Fruit fly (Drosophila melanogaster) whole organism, embryonic: ENCODE data around the gene red.

Source experiments
- Asciz ChIP-seq: fragments of 200-800 bp; sonication (Bioruptor generic); optimal IDR thresholded peaks from 2 replicates; lab custom pipeline; 2017; ENCODE audit warnings: missing biosample characterization, mild to moderate bottlenecking, missing genetic modification characterization, missing genetic modification reagents
- Atf6 ChIP-seq: fragments of 200-800 bp; sonication (Bioruptor generic); IDR thresholded peaks from 2 replicates; pipeline ENCODE4 v1.3.6; 2022; ENCODE audit warnings: missing biosample characterization, missing genetic modification characterization
- CG11247 ChIP-seq: fragments of 200-800 bp; sonication (Bioruptor generic); IDR thresholded peaks from 2 replicates; pipeline ENCODE4 v1.3.6; 2022; ENCODE audit warnings: missing biosample characterization, missing genetic modification characterization
- CG12299 ChIP-seq: fragments of 200-800 bp; sonication (Bioruptor generic); optimal IDR thresholded peaks from 2 replicates; lab custom pipeline; 2018; ENCODE audit warnings: missing biosample characterization, mild to moderate bottlenecking, missing genetic modification characterization
- CG14014 ChIP-seq: fragments of 200-800 bp; sonication (Bioruptor generic); IDR thresholded peaks from 2 replicates; pipeline ENCODE4 v1.3.6; 2022; ENCODE audit warnings: missing biosample characterization, missing genetic modification characterization
- CG15011 ChIP-seq: fragments of 200-800 bp; sonication (Bioruptor generic); optimal IDR thresholded peaks from 3 replicates; lab custom pipeline; 2018; ENCODE audit warnings: missing biosample characterization, mild to moderate bottlenecking, missing genetic modification characterization
- CG15479 ChIP-seq: fragments of 200-800 bp; sonication (Bioruptor generic); optimal IDR thresholded peaks from 3 replicates; lab custom pipeline; 2019; ENCODE audit warnings: missing biosample characterization, mild to moderate bottlenecking, missing genetic modification characterization, moderate library complexity
- CG1832 ChIP-seq: fragments of 200-800 bp; sonication (Bioruptor generic); optimal IDR thresholded peaks from 2 replicates; lab custom pipeline; 2017; ENCODE audit warnings: missing biosample characterization, mild to moderate bottlenecking, missing genetic modification characterization, inconsistent platforms
- CG18599 ChIP-seq: fragments of 200-800 bp; sonication (Bioruptor generic); optimal IDR thresholded peaks from 3 replicates; lab custom pipeline; 2017; ENCODE audit warnings: missing biosample characterization, missing genetic modification characterization, mild to moderate bottlenecking, moderate library complexity, missing genetic modification reagents
- CG2202 ChIP-seq: fragments of 200-800 bp; sonication (Bioruptor generic); optimal IDR thresholded peaks from 2 replicates; lab custom pipeline; 2018; ENCODE audit warnings: missing biosample characterization, mild to moderate bottlenecking, missing genetic modification characterization
- CG2712 ChIP-seq: fragments of 200-800 bp; optimal IDR thresholded peaks from 3 replicates; lab custom pipeline; 2019; ENCODE audit warnings: missing biosample characterization, mild to moderate bottlenecking, missing genetic modification characterization, moderate library complexity
- CG30403 ChIP-seq: fragments of 200-800 bp; sonication (Bioruptor generic); optimal IDR thresholded peaks from 3 replicates; lab custom pipeline; 2016; ENCODE audit warnings: missing biosample characterization, missing genetic modification characterization
- CG31365 ChIP-seq: fragments of 200-800 bp; sonication (Bioruptor generic); optimal IDR thresholded peaks from 2 replicates; lab custom pipeline; 2018; ENCODE audit warnings: missing biosample characterization, mild to moderate bottlenecking, missing genetic modification characterization
- CG32772 ChIP-seq: fragments of 200-800 bp; sonication (Bioruptor generic); IDR thresholded peaks from 2 replicates; pipeline ENCODE4 v1.3.6; 2022; ENCODE audit warnings: missing biosample characterization, missing genetic modification characterization
- CG33213 ChIP-seq: fragments of 200-800 bp; sonication (Bioruptor generic); optimal IDR thresholded peaks from 3 replicates; lab custom pipeline; 2016; ENCODE audit warnings: missing biosample characterization, missing genetic modification characterization
- CG34224 ChIP-seq: fragments of 200-800 bp; sonication (Bioruptor generic); IDR thresholded peaks from 3 replicates; pipeline ENCODE4 v1.3.6; 2022; ENCODE audit warnings: missing biosample characterization, missing genetic modification characterization; ENCODE audit not compliant: partially characterized antibody
- CG4328 ChIP-seq: fragments of 200-800 bp; sonication (Bioruptor generic); optimal IDR thresholded peaks from 3 replicates; lab custom pipeline; 2017; ENCODE audit warnings: missing biosample characterization, missing genetic modification reagents, missing genetic modification characterization
- CG4854 ChIP-seq: fragments of 200-800 bp; sonication (Bioruptor generic); optimal IDR thresholded peaks from 2 replicates; lab custom pipeline; 2016; ENCODE audit warnings: missing biosample characterization, missing genetic modification characterization, inconsistent platforms
- CG6813 ChIP-seq: fragments of 200-800 bp; sonication (Bioruptor generic); optimal IDR thresholded peaks from 2 replicates; lab custom pipeline; 2017; ENCODE audit warnings: missing biosample characterization, missing genetic modification characterization, mild to moderate bottlenecking, moderate library complexity, missing genetic modification reagents
- CG7745 ChIP-seq: fragments of 200-800 bp; sonication (Bioruptor generic); optimal IDR thresholded peaks from 2 replicates; lab custom pipeline; 2018; ENCODE audit warnings: missing biosample characterization, mild to moderate bottlenecking, missing genetic modification characterization, moderate library complexity
- CG9215 ChIP-seq: fragments of 200-800 bp; sonication (Bioruptor generic); IDR thresholded peaks from 2 replicates; pipeline ENCODE4 v1.3.6; 2022; ENCODE audit warnings: missing biosample characterization, missing genetic modification characterization
- CG9609 ChIP-seq: fragments of 200-800 bp; sonication (Bioruptor generic); optimal IDR thresholded peaks from 3 replicates; lab custom pipeline; 2016; ENCODE audit warnings: missing biosample characterization, missing genetic modification characterization
- CG9932 ChIP-seq: fragments of 200-800 bp; sonication (Bioruptor generic); IDR thresholded peaks from 2 replicates; pipeline ENCODE4 v1.3.6; 2022; ENCODE audit warnings: missing biosample characterization, missing genetic modification characterization
- CHES-1-like ChIP-seq: fragments of 200-800 bp; sonication (Bioruptor generic); optimal IDR thresholded peaks from 2 replicates; lab custom pipeline; 2016; ENCODE audit warnings: missing biosample characterization, missing genetic modification characterization
- CrebB ChIP-seq: fragments of 200-800 bp; sonication (Bioruptor generic); optimal IDR thresholded peaks from 3 replicates; lab custom pipeline; 2018; ENCODE audit warnings: missing biosample characterization, mild to moderate bottlenecking, missing genetic modification characterization
- Doc2 ChIP-seq: fragments of 200-800 bp; sonication (Bioruptor generic); IDR thresholded peaks from 2 replicates; pipeline ENCODE4 v1.3.6; 2022; ENCODE audit warnings: missing biosample characterization, missing genetic modification characterization
- Hey ChIP-seq: fragments of 200-800 bp; sonication (Bioruptor generic); optimal IDR thresholded peaks from 3 replicates; lab custom pipeline; 2018; ENCODE audit warnings: missing biosample characterization, mild to moderate bottlenecking, missing genetic modification characterization
- Hsf ChIP-seq: fragments of 200-800 bp; sonication (Bioruptor generic); optimal IDR thresholded peaks from 3 replicates; lab custom pipeline; 2016; ENCODE audit warnings: missing biosample characterization, missing genetic modification characterization
- NK7.1 ChIP-seq: fragments of 200-800 bp; sonication (Bioruptor generic); optimal IDR thresholded peaks from 3 replicates; lab custom pipeline; 2016; ENCODE audit warnings: missing biosample characterization, missing genetic modification characterization
- Nf-YC ChIP-seq: fragments of 200-800 bp; optimal IDR thresholded peaks from 3 replicates; lab custom pipeline; 2019; ENCODE audit warnings: missing biosample characterization, mild to moderate bottlenecking, missing genetic modification characterization, moderate library complexity
- aop ChIP-seq: fragments of 200-800 bp; sonication (Bioruptor generic); IDR thresholded peaks from 2 replicates; pipeline ENCODE4 v1.3.6; 2022; ENCODE audit warnings: missing biosample characterization, missing genetic modification characterization
- az2 ChIP-seq: fragments of 200-800 bp; sonication (Bioruptor generic); optimal IDR thresholded peaks from 3 replicates; lab custom pipeline; 2016; ENCODE audit warnings: missing biosample characterization, missing genetic modification characterization
- cas ChIP-seq: fragments of 200-800 bp; sonication (Bioruptor generic); IDR thresholded peaks from 2 replicates; pipeline ENCODE4 v1.3.6; 2022; ENCODE audit warnings: missing biosample characterization, missing genetic modification characterization
- cato ChIP-seq: fragments of 200-800 bp; sonication (Bioruptor generic); optimal IDR thresholded peaks from 2 replicates; lab custom pipeline; 2016; ENCODE audit warnings: missing biosample characterization, missing genetic modification characterization, borderline replicate concordance
- cg ChIP-seq: fragments of 200-800 bp; sonication (Bioruptor generic); optimal IDR thresholded peaks from 3 replicates; lab custom pipeline; 2019; ENCODE audit warnings: missing biosample characterization, mild to moderate bottlenecking, missing genetic modification characterization, moderate library complexity
- dmrt11E ChIP-seq: fragments of 200-800 bp; sonication (Bioruptor generic); optimal IDR thresholded peaks from 3 replicates; lab custom pipeline; 2018; ENCODE audit warnings: missing biosample characterization, mild to moderate bottlenecking, missing genetic modification characterization, moderate library complexity
- exex ChIP-seq: fragments of 200-800 bp; sonication (Bioruptor generic); optimal IDR thresholded peaks from 4 replicates; lab custom pipeline; 2018; ENCODE audit warnings: missing biosample characterization, mild to moderate bottlenecking, missing genetic modification characterization, moderate library complexity
- fd96Cb ChIP-seq: fragments of 200-800 bp; sonication (Bioruptor generic); optimal IDR thresholded peaks from 2 replicates; lab custom pipeline; 2018; ENCODE audit warnings: missing biosample characterization, mild to moderate bottlenecking, missing genetic modification characterization, moderate library complexity
- fru ChIP-seq: fragments of >200 bp; optimal IDR thresholded peaks from 2 replicates; lab custom pipeline; 2017
- gro ChIP-seq: fragments of 200-800 bp; sonication (Bioruptor generic); optimal IDR thresholded peaks from 2 replicates; lab custom pipeline; 2016; ENCODE audit warnings: missing biosample characterization, missing genetic modification characterization
- hbn ChIP-seq: fragments of 200-800 bp; sonication (Bioruptor generic); IDR thresholded peaks from 2 replicates; pipeline ENCODE4 v1.3.6; 2022; ENCODE audit warnings: missing biosample characterization, missing genetic modification characterization; ENCODE audit not compliant: partially characterized antibody
- ken ChIP-seq: fragments of 200-800 bp; sonication (Bioruptor generic); IDR thresholded peaks from 3 replicates; pipeline ENCODE4 v1.3.6; 2022; ENCODE audit warnings: missing biosample characterization, missing genetic modification characterization
- kni ChIP-seq: fragments of 200-800 bp; sonication (Bioruptor generic); optimal IDR thresholded peaks from 3 replicates; lab custom pipeline; 2017; ENCODE audit warnings: mild to moderate bottlenecking, missing biosample characterization, missing genetic modification reagents, missing genetic modification characterization
- luna ChIP-seq: fragments of 200-800 bp; sonication (Bioruptor generic); optimal IDR thresholded peaks from 2 replicates; lab custom pipeline; 2016; ENCODE audit warnings: missing biosample characterization, missing genetic modification characterization
- mam ChIP-seq: fragments of 200-800 bp; sonication (Bioruptor generic); optimal IDR thresholded peaks from 3 replicates; lab custom pipeline; 2016; ENCODE audit warnings: missing biosample characterization, missing genetic modification characterization
- mld ChIP-seq: fragments of 200-800 bp; sonication (Bioruptor generic); IDR thresholded peaks from 3 replicates; pipeline ENCODE4 v1.3.6; 2022; ENCODE audit warnings: missing biosample characterization, missing genetic modification characterization; ENCODE audit not compliant: partially characterized antibody
- p53 ChIP-seq: fragments of 200-800 bp; sonication (Bioruptor generic); optimal IDR thresholded peaks from 2 replicates; lab custom pipeline; 2016; ENCODE audit warnings: missing biosample characterization, missing genetic modification characterization
- trem ChIP-seq: fragments of 200-800 bp; optimal IDR thresholded peaks from 3 replicates; lab custom pipeline; 2019; ENCODE audit warnings: missing biosample characterization, mild to moderate bottlenecking, missing genetic modification characterization, moderate library complexity
- tup ChIP-seq: fragments of 200-800 bp; sonication (Bioruptor generic); optimal IDR thresholded peaks from 2 replicates; lab custom pipeline; 2016; ENCODE audit warnings: missing biosample characterization, mild to moderate bottlenecking, missing genetic modification characterization, moderate library complexity

The red gene

DNA sequence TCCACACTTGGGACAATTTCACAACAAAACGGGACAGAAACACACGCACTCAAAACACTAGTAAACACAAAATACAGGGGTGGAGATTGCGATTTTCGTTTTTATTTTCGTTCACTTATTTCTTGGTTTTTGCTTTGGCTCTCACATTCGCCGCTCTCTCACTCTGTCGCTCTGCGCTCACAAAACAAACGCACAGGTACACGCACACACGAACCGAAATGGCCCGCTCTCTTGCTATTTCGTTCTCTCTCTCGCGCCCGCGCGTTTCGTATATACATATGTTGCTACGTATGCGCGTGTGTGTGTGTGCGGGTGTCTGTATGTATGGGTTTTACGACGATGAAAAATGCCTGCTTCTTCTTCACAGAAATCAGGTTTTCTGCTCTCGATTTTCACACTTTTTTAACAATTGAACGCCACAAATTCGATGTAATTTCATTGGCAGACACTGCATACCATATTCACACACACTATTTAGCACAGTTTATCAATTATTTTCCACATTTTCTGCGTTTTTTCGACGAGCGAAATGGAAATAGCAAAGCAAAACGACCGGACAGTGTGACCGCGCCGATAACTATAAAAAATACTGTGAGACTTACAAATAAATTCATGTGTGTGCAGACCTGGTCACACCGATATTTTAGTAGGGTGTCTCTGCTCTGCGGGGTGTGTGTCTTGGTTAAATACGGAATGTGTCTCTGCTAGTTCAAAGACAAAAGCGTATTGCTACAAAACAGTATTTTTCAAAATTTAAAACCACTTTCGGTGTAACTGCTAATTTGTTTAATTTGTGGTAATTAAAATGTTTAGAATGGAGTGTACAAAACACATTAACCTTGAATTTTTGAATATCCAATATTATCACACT lies 2.3 kb upstream of the red start, which contains the start of gene trx (continued):
- TF ChIP-seq Doc2 (GFP tag; lab: Robert Waterston, UW): no peak
- no peak for TF ChIP-seq exex
- no peak for TF ChIP-seq Atf6 (GFP tag; lab: Robert Waterston, UW)
- TF ChIP-seq dmrt11E (tag; lab: Kevin White, UChicago): peak; percentile 6
- no peak for TF ChIP-seq CG30403
- no peak for TF ChIP-seq luna (GFP tag; lab: Kevin White, UChicago)
- TF ChIP-seq CG14014 (GFP tag; lab: Robert Waterston, UW): no peak
- no peak for TF ChIP-seq mam (GFP tag; lab: Kevin White, UChicago)
- TF ChIP-seq gro: peak; percentile 65
- TF ChIP-seq CG2712 (tag; lab: Kevin White, UChicago): peak; percentile 59
- no peak for TF ChIP-seq CG1832 (GFP tag; lab: Kevin White, UChicago)
- TF ChIP-seq CG11247 (GFP tag; lab: Robert Waterston, UW): no peak
- no peak for TF ChIP-seq CG34224 (GFP tag; lab: Robert Waterston, UW)
- TF ChIP-seq CG12299 (tag; lab: Kevin White, UChicago): peak; percentile 3
- no peak for TF ChIP-seq CG31365 (tag; lab: Kevin White, UChicago)
- no peak for TF ChIP-seq cas (GFP tag; lab: Robert Waterston, UW)
- TF ChIP-seq CG15011: no peak
- TF ChIP-seq Hey: no peak
- TF ChIP-seq CHES-1-like (GFP tag; lab: Kevin White, UChicago): no peak
- TF ChIP-seq trem (tag; lab: Kevin White, UChicago): peak; percentile 71
- peak; percentile 13 for TF ChIP-seq Nf-YC
- no peak for TF ChIP-seq mld (GFP tag; lab: Robert Waterston, UW)
- no peak for TF ChIP-seq CG9609 (GFP tag; lab: Kevin White, UChicago)
- no peak for TF ChIP-seq CG9932 (GFP tag; lab: Robert Waterston, UW)
- peak; percentile 100 for TF ChIP-seq cg (GFP tag; lab: Kevin White, UChicago)
- no peak for TF ChIP-seq NK7.1
- TF ChIP-seq CG9215: no peak
- TF ChIP-seq CG4854 (GFP tag; lab: Kevin White, UChicago): no peak
- TF ChIP-seq cato (GFP tag; lab: Kevin White, UChicago): no peak
- TF ChIP-seq CG15479 (GFP tag; lab: Kevin White, UChicago): peak; percentile 98
- TF ChIP-seq CG2202 (tag; lab: Kevin White, UChicago): peak; percentile 23
- peak; percentile 33 for TF ChIP-seq p53
- TF ChIP-seq aop (GFP tag; lab: Robert Waterston, UW): no peak
- no peak for TF ChIP-seq tup (GFP tag; lab: Kevin White, UChicago)
- peak; percentile 33 for TF ChIP-seq kni (GFP tag; lab: Kevin White, UChicago)
- no peak for TF ChIP-seq hbn (GFP tag; lab: Robert Waterston, UW)
- no peak for TF ChIP-seq az2 (GFP tag; lab: Kevin White, UChicago)
- TF ChIP-seq Hsf: no peak
- no peak for TF ChIP-seq CG32772 (GFP tag; lab: Robert Waterston, UW)
- TF ChIP-seq Asciz (GFP tag; lab: Kevin White, UChicago): no peak
- TF ChIP-seq ken (GFP tag; lab: Robert Waterston, UW): no peak
- TF ChIP-seq CG7745 (tag; lab: Kevin White, UChicago): no peak
- TF ChIP-seq CG6813 (GFP tag; lab: Kevin White, UChicago): peak; percentile 18
- no peak for TF ChIP-seq fru
- peak; percentile 93 for TF ChIP-seq CG33213 (GFP tag; lab: Kevin White, UChicago)
- TF ChIP-seq CG18599: no peak
- TF ChIP-seq fd96Cb (tag; lab: Kevin White, UChicago): no peak
- no peak for TF ChIP-seq CrebB (tag; lab: Kevin White, UChicago)
- no peak for TF ChIP-seq CG4328 (GFP tag; lab: Kevin White, UChicago)
